Worm (Caenorhabditis elegans) whole organism, L2 larva: ENCODE measurements around the gene R13H4.2.

Source experiments
- C34F6.9 ChIP-seq: fragments of 150-350 bp; optimal IDR thresholded peaks from 2 replicates; lab custom pipeline; 2014; ENCODE audit warnings: missing biosample characterization, missing genetic modification characterization
- F13H6.1 ChIP-seq: sonication (generic microtip); optimal IDR thresholded peaks from 2 replicates; lab custom pipeline; 2016; ENCODE audit warnings: missing genetic modification characterization, missing compliant biosample characterization
- R02D3.7 ChIP-seq: fragments of 150-350 bp; optimal IDR thresholded peaks from 2 replicates; lab custom pipeline; 2014; ENCODE audit warnings: missing biosample characterization, missing genetic modification characterization
- Y55F3AM.14 ChIP-seq: fragments of 200-800 bp; sonication (Bioruptor generic); optimal IDR thresholded peaks from 2 replicates; lab custom pipeline; 2018; ENCODE audit warnings: mild to moderate bottlenecking, missing genetic modification characterization, missing compliant biosample characterization
- ZK546.5 ChIP-seq: sonication (generic microtip); optimal IDR thresholded peaks from 2 replicates; lab custom pipeline; 2017; ENCODE audit warnings: missing biosample characterization, missing genetic modification characterization
- alr-1 ChIP-seq: fragments of 150-350 bp; optimal IDR thresholded peaks from 2 replicates; lab custom pipeline; 2014; ENCODE audit warnings: missing biosample characterization, missing genetic modification characterization
- aly-2 ChIP-seq: fragments of 150-350 bp; optimal IDR thresholded peaks from 2 replicates; lab custom pipeline; 2014; ENCODE audit warnings: missing biosample characterization, missing genetic modification characterization
- ama-1 ChIP-seq: fragments of 150-350 bp; optimal IDR thresholded peaks from 2 replicates; lab custom pipeline; 2018; ENCODE audit warnings: inconsistent platforms
- blmp-1 ChIP-seq: sonication (generic microtip); optimal IDR thresholded peaks from 2 replicates; lab custom pipeline; 2017; ENCODE audit warnings: missing genetic modification characterization, mild to moderate bottlenecking, missing compliant biosample characterization, antibody characterized with exemption, moderate library complexity; ENCODE audit not compliant: insufficient read depth
- ceh-16 ChIP-seq: fragments of 150-350 bp; optimal IDR thresholded peaks from 2 replicates; lab custom pipeline; 2014; ENCODE audit warnings: missing biosample characterization, missing genetic modification characterization
- elt-1 ChIP-seq: fragments of 150-350 bp; optimal IDR thresholded peaks from 2 replicates; lab custom pipeline; 2014; ENCODE audit warnings: missing biosample characterization, missing genetic modification characterization
- elt-3 ChIP-seq: sonication (generic microtip); optimal IDR thresholded peaks from 2 replicates; lab custom pipeline; 2017; ENCODE audit warnings: missing biosample characterization, missing genetic modification characterization
- fos-1 ChIP-seq: fragments of 150-350 bp; optimal IDR thresholded peaks from 2 replicates; lab custom pipeline; 2014; ENCODE audit warnings: missing biosample characterization, missing genetic modification characterization
- gmeb-1 ChIP-seq: fragments of 150-350 bp; optimal IDR thresholded peaks from 2 replicates; lab custom pipeline; 2014; ENCODE audit warnings: missing biosample characterization, missing genetic modification characterization
- lin-39 ChIP-seq: fragments of 150-350 bp; optimal IDR thresholded peaks from 2 replicates; lab custom pipeline; 2014; ENCODE audit warnings: missing biosample characterization, missing genetic modification reagents, missing genetic modification characterization
- lsy-2 ChIP-seq, 2 experiments: fragments of 150-350 bp in 1 of 2; sonication (generic microtip) in 1 of 2; optimal IDR thresholded peaks; 2 replicates each; lab custom pipeline; 2014 to 2017; ENCODE audit warnings: missing biosample characterization in 2 of 2, missing genetic modification characterization in 2 of 2
- mbf-1 ChIP-seq: sonication (generic microtip); optimal IDR thresholded peaks from 2 replicates; lab custom pipeline; 2017; ENCODE audit warnings: missing biosample characterization, missing genetic modification characterization
- nhr-10 ChIP-seq: sonication (generic microtip); optimal IDR thresholded peaks from 2 replicates; lab custom pipeline; 2017; ENCODE audit warnings: missing biosample characterization, missing genetic modification characterization
- nhr-11 ChIP-seq: fragments of 150-350 bp; optimal IDR thresholded peaks from 2 replicates; lab custom pipeline; 2014; ENCODE audit warnings: missing biosample characterization, missing genetic modification characterization
- nhr-129 ChIP-seq: fragments of 150-350 bp; optimal IDR thresholded peaks from 2 replicates; lab custom pipeline; 2014; ENCODE audit warnings: missing biosample characterization, missing genetic modification characterization
- nhr-21 ChIP-seq: fragments of 150-350 bp; optimal IDR thresholded peaks from 2 replicates; lab custom pipeline; 2014; ENCODE audit warnings: missing biosample characterization, missing genetic modification characterization
- nhr-23 ChIP-seq: fragments of 150-350 bp; optimal IDR thresholded peaks from 2 replicates; lab custom pipeline; 2014; ENCODE audit warnings: missing biosample characterization, missing genetic modification reagents, missing genetic modification characterization
- nhr-237 ChIP-seq: fragments of 150-350 bp; optimal IDR thresholded peaks from 2 replicates; lab custom pipeline; 2014; ENCODE audit warnings: missing biosample characterization, missing genetic modification characterization
- nhr-25 ChIP-seq: fragments of 150-350 bp; sonication (generic microtip); optimal IDR thresholded peaks from 3 replicates; lab custom pipeline; 2014; ENCODE audit warnings: missing biosample characterization, missing genetic modification characterization
- nhr-6 ChIP-seq: fragments of 150-350 bp; optimal IDR thresholded peaks from 2 replicates; lab custom pipeline; 2014; ENCODE audit warnings: missing biosample characterization, missing genetic modification characterization
- peb-1 ChIP-seq: fragments of 150-350 bp; optimal IDR thresholded peaks from 2 replicates; lab custom pipeline; 2014; ENCODE audit warnings: missing biosample characterization, missing genetic modification characterization
- sem-4 ChIP-seq: fragments of 150-350 bp; optimal IDR thresholded peaks from 2 replicates; lab custom pipeline; 2014; ENCODE audit warnings: missing biosample characterization, missing genetic modification reagents, missing genetic modification characterization
- skn-1 ChIP-seq: sonication (generic microtip); optimal IDR thresholded peaks from 2 replicates; lab custom pipeline; 2017; ENCODE audit warnings: missing biosample characterization, missing genetic modification characterization
- sma-3 ChIP-seq: sonication (generic microtip); optimal IDR thresholded peaks from 2 replicates; lab custom pipeline; 2016; ENCODE audit warnings: missing genetic modification reagents, missing genetic modification characterization, missing compliant biosample characterization
- sma-9 ChIP-seq, 2 experiments: fragments of 150-350 bp in 1 of 2; sonication (generic microtip) in 1 of 2; optimal IDR thresholded peaks; 2 replicates each; lab custom pipeline; 2014 to 2016; ENCODE audit warnings: missing genetic modification characterization in 2 of 2, mild to moderate bottlenecking in 1 of 2, missing biosample characterization in 1 of 2, missing compliant biosample characterization in 1 of 2, missing genetic modification reagents in 1 of 2, moderate library complexity in 1 of 2
- snpc-4 ChIP-seq: fragments of 150-350 bp; optimal IDR thresholded peaks from 2 replicates; lab custom pipeline; 2014; ENCODE audit warnings: missing biosample characterization, missing genetic modification characterization
- unc-39 ChIP-seq: fragments of 150-350 bp; optimal IDR thresholded peaks from 2 replicates; lab custom pipeline; 2014; ENCODE audit warnings: missing biosample characterization, missing genetic modification characterization
- unc-62 ChIP-seq: fragments of 150-350 bp; optimal IDR thresholded peaks from 2 replicates; lab custom pipeline; 2014; ENCODE audit warnings: missing biosample characterization, missing genetic modification reagents, missing genetic modification characterization
- zag-1 ChIP-seq: fragments of 150-350 bp; optimal IDR thresholded peaks from 2 replicates; lab custom pipeline; 2014; ENCODE audit warnings: missing biosample characterization, missing genetic modification characterization
- ztf-1 ChIP-seq: fragments of 200-800 bp; sonication (Bioruptor generic); conservative IDR thresholded peaks from 2 replicates; pipeline ENCODE4 v1.3.6; 2022; ENCODE audit warnings: missing genetic modification characterization, missing compliant biosample characterization
- ztf-11 ChIP-seq: sonication (generic microtip); optimal IDR thresholded peaks from 2 replicates; lab custom pipeline; 2017; ENCODE audit warnings: missing biosample characterization, missing genetic modification characterization
- ztf-4 ChIP-seq: fragments of 150-350 bp; optimal IDR thresholded peaks from 2 replicates; lab custom pipeline; 2014; ENCODE audit warnings: missing biosample characterization, missing genetic modification characterization

R13H4.2 gene

DNA sequence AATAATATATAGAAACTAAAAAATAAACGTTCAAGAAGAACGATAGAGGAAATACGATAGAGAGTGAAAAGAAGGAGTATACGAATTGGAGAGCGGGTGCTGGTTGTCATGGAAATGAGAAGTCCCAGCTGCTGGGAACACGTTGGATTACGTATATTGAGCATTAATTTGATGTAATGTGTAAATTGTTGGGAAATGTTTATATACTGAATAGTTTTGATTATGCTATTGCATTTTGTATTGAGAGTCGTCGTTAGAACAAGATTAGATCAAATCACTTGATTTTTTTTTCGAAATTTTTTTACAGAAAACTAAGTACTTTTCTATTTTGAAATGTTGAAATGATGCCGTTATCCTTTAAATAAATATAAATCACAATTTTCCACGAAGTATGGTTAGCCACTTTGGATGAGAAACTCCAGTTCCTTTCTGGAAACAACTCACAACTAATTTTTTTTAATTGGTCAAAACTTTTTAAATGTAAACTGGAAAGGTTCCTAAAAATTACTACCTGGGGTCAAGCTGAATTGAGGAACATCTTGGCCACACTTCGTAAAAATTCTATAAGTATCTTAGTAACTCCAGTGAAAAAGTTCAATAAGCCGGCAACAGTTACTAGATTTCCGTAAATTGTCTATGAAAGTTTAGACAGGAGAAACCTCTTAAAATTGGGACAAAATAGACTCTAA is 7.6 kb downstream of the R13H4.2 start, which contains the start of gene nphp-4:
Gene nphp-4 (minus strand): TSS at position 51 of the 689 bp plus-strand sequence.
- TF ChIP-seq nhr-11 (tag; lab: Kevin White, UChicago) (no peak), R02D3.7 (tag; lab: Kevin White, UChicago) (no peak), nhr-23 (tag; lab: Kevin White, UChicago) (no peak), gmeb-1 (tag; lab: Kevin White, UChicago) (no peak), unc-39 (tag; lab: Kevin White, UChicago) (no peak), ZK546.5 (tag; lab: Kevin White, UChicago) (no peak), elt-1 (tag; lab: Kevin White, UChicago) (no peak), ztf-1 (GFP tag; lab: Robert Waterston, UW) (no peak), lin-39 (no peak), ceh-16 (no peak), skn-1 (tag; lab: Kevin White, UChicago) (no peak), ztf-11 (no peak), aly-2 (no peak), ama-1 (lab: Kevin White, UChicago) (no peak), sma-3 (GFP tag; lab: Kevin White, UChicago) (no peak), F13H6.1 (tag; lab: Kevin White, UChicago) (no peak), nhr-25 (tag; lab: Kevin White, UChicago) (no peak), lsy-2 (tag; optimal IDR thresholded peaks at IDR 0.05; lab: Kevin White, UChicago) (no peak), alr-1 (tag; lab: Kevin White, UChicago) (no peak)

DNA sequence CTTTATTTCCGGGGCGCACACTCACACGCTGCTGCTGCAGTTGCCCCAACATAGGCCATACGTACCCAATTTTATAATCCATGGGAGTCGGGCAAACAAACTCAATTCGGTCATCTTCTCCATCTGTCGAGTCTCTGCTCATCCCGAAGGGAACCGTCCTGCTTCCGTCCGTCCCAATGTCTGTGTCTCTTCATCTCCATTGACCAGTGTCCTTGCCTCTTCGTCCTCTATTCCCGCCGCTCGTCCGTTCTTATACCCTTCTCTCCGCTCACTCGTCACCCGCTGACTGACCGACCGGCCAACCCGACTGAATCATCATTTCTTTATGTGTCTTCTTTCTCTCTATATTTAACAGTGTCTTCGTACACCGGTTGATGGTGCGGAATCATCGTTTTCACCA is 8.6 kb downstream of the R13H4.2 start:
- TF ChIP-seq lsy-2 (tag; optimal IDR thresholded peaks at IDR 0.05; lab: Kevin White, UChicago) (peak in 1 of 2 experiments; percentile 38), F13H6.1 (tag; lab: Kevin White, UChicago) (peak; percentile 52), sma-3 (GFP tag; lab: Kevin White, UChicago) (peak; percentile 3), nhr-21 (tag; lab: Kevin White, UChicago) (no peak), elt-1 (tag; lab: Kevin White, UChicago) (no peak), Y55F3AM.14 (GFP tag; lab: Kevin White, UChicago) (no peak), nhr-129 (tag; lab: Kevin White, UChicago) (peak; percentile 40), sma-9 (GFP tag; optimal IDR thresholded peaks at IDR 0.05; lab: Kevin White, UChicago) (peak; percentile 21), sma-9 (tag; optimal IDR thresholded peaks at IDR 0.05; lab: Kevin White, UChicago) (no peak), sem-4 (tag; lab: Kevin White, UChicago) (peak; percentile 49), nhr-6 (tag; lab: Kevin White, UChicago) (no peak), mbf-1 (no peak), C34F6.9 (tag; lab: Kevin White, UChicago) (peak; percentile 55), fos-1 (tag; lab: Kevin White, UChicago) (peak; percentile 96), snpc-4 (tag; lab: Kevin White, UChicago) (peak; percentile 19)

DNA sequence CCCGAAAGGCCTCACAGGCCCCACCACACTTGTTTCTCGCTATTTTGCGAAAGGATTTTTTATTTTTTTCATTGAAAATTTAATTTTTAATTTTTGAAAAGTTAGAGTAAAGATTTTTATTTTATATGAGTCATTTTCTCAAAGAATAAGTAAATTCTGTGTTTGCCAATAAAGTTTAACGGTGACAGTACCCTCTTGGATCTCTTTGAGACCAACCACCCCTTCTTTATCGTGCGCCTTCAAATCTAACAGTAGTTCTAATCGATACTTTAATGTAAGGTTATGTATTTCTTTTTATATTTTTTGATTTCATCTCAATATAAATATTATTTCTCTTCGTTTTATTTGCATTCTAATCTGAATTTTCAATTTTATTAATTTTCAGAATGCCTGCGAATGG is 9.3 kb downstream of the R13H4.2 start, which contains the start of gene hmp-1:
Gene hmp-1 (plus strand): TSS at position 380 of the 400 bp plus-strand sequence.
- TF ChIP-seq elt-1 (tag; lab: Kevin White, UChicago) (no peak), unc-62 (GFP tag; lab: Kevin White, UChicago) (no peak), fos-1 (tag; lab: Kevin White, UChicago) (no peak), mbf-1 (no peak), snpc-4 (tag; lab: Kevin White, UChicago) (no peak), nhr-11 (tag; lab: Kevin White, UChicago) (no peak), elt-3 (tag; lab: Kevin White, UChicago) (no peak), nhr-25 (tag; lab: Kevin White, UChicago) (no peak), nhr-129 (tag; lab: Kevin White, UChicago) (no peak), nhr-21 (tag; lab: Kevin White, UChicago) (no peak), ama-1 (lab: Kevin White, UChicago) (no peak), sem-4 (tag; lab: Kevin White, UChicago) (no peak), ztf-11 (no peak), ztf-4 (tag; lab: Kevin White, UChicago) (no peak), lsy-2 (tag; optimal IDR thresholded peaks at IDR 0.05; lab: Kevin White, UChicago) (no peak)

DNA sequence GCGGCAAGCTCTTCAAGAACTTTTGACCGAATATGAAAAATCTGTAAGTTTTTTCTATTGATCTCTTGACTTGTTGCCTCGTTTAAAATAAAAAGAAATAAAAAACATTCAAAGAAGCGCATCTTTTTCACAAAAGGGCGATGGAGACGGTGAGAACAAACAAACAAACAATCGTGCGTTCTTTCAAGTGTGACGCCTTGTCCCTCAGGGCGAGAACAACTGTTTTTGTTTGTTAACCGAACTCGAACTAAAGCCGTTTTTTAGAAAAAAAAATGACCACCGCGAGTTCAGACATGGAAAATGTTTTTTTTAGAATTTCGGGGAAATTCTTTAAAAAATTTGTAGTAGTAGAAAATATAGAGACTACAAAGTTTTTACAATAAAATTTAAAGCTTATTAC is 10.8 kb downstream of the R13H4.2 start:
- TF ChIP-seq nhr-129 (tag; lab: Kevin White, UChicago) (no peak), skn-1 (tag; lab: Kevin White, UChicago) (no peak), nhr-23 (tag; lab: Kevin White, UChicago) (no peak), sma-9 (GFP tag; optimal IDR thresholded peaks at IDR 0.05; lab: Kevin White, UChicago) (no peak), sma-9 (tag; optimal IDR thresholded peaks at IDR 0.05; lab: Kevin White, UChicago) (no peak), elt-3 (tag; lab: Kevin White, UChicago) (no peak), peb-1 (no peak), zag-1 (tag; lab: Kevin White, UChicago) (no peak), blmp-1 (tag; lab: Kevin White, UChicago) (no peak), nhr-237 (tag; lab: Kevin White, UChicago) (no peak), ztf-1 (GFP tag; lab: Robert Waterston, UW) (no peak), nhr-10 (tag; lab: Kevin White, UChicago) (no peak), sem-4 (tag; lab: Kevin White, UChicago) (no peak), unc-39 (tag; lab: Kevin White, UChicago) (no peak)
